Worm (Caenorhabditis elegans): ENCODE results near the gene str-99.

Gene str-99

DNA sequence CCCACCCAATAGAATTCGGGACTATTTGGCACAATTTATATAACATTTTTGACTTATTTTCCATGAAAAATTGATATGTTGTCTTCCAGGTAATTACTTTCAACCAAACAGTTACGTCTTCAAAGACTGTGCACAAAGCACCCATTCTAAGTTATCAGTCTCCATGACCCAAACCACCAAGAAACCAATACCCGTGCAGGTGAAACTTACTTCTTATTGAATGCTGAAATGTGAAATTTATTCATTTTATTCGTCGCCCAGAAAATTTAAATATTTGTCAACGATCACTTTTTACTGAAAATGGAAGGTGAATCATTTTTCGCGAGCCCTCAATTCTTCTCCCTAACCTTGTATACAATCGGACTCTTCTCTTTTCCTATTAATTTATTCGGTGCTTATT, 32.2 kb upstream of the str-99 start, which contains the start of gene srh-281:
srh-281 (plus strand) TSS at position 301 of the 400 bp plus-strand sequence.
- TF ChIP-seq ekl-4 (GFP tag; IDR thresholded peaks at IDR 0.05) (no peak), Y95B8A.8 (GFP tag; IDR thresholded peaks at IDR 0.05) (no peak), nhr-120 (GFP tag; IDR thresholded peaks at IDR 0.05) (no peak), Y67H2A.10 (GFP tag; conservative IDR thresholded peaks at IDR 0.05) (no peak), tlf-1 (GFP tag; optimal IDR thresholded peaks at IDR 0.05) (no peak)

- TF ChIP-seq ztf-6 (GFP tag; IDR thresholded peaks at IDR 0.05) = no peak
- no peak for TF ChIP-seq Y53G8AR.9 (GFP tag; conservative IDR thresholded peaks at IDR 0.05)
- no peak for TF ChIP-seq pha-4 (tag; optimal IDR thresholded peaks at IDR 0.05)
- no peak for TF ChIP-seq B0261.1 (tag; optimal IDR thresholded peaks at IDR 0.05)
- TF ChIP-seq egl-44 (GFP tag; IDR thresholded peaks at IDR 0.05) = no peak
Measured at ce11 chrV:16183357-16183756, 25.1 kb upstream of the str-99 start, which contains the start of gene srz-14. srz-14 (plus strand) TSS chrV:16183657.

DNA sequence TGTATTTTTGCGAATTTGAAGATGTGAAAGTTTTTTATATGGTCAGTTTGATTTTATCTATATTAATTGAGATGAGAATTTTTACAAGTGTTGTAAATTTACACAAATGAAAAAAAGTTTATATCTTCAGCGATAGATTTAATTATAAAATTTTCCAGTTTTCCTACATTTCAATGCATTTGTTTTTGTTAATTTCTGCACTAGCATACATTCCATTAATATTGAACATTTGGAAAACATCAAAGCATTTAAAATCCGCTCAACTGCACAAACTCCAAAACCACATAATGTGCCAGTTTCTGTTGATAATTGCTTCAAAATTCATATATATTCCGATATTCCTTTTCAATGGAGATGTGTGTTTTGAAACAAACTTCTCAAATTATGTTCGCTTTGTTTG, 24.6 kb upstream of the str-99 start, which contains the start of gene srh-277:
srh-277 (plus strand) TSS at position 301 of the 400 bp plus-strand sequence.
- no peak for TF ChIP-seq egrh-3 (GFP tag; IDR thresholded peaks at IDR 0.05)
- TF ChIP-seq F10E7.11 (tag; optimal IDR thresholded peaks at IDR 0.05) = no peak
- TF ChIP-seq chd-7 (tag; optimal IDR thresholded peaks at IDR 0.05) = no peak
- TF ChIP-seq ceh-100 (GFP tag; IDR thresholded peaks at IDR 0.05) = no peak
- TF ChIP-seq ccch-3 (GFP tag; optimal IDR thresholded peaks at IDR 0.05) = no peak
- no peak for TF ChIP-seq tlf-1 (GFP tag; optimal IDR thresholded peaks at IDR 0.05)
- TF ChIP-seq sdz-38 (tag; optimal IDR thresholded peaks at IDR 0.05) = no peak
- TF ChIP-seq pbrm-1 (GFP tag; IDR thresholded peaks at IDR 0.05) = no peak

- TF ChIP-seq B0019.2 (GFP tag; conservative IDR thresholded peaks at IDR 0.05) = no peak
- TF ChIP-seq nhr-179 (tag; optimal IDR thresholded peaks at IDR 0.05) = no peak
- TF ChIP-seq Y79H2A.3 (GFP tag; conservative IDR thresholded peaks at IDR 0.05) = no peak
- TF ChIP-seq nfyb-1 (GFP tag; IDR thresholded peaks at IDR 0.05) = no peak
- TF ChIP-seq nhr-90 (tag; optimal IDR thresholded peaks at IDR 0.05) = no peak
- TF ChIP-seq fkh-3 (tag; optimal IDR thresholded peaks at IDR 0.05) = no peak
- no peak for TF ChIP-seq hmg-1.2 (GFP tag; IDR thresholded peaks at IDR 0.05)
- TF ChIP-seq sdz-38 (tag; optimal IDR thresholded peaks at IDR 0.05) = no peak
- no peak for TF ChIP-seq ztf-26 (tag; optimal IDR thresholded peaks at IDR 0.05)
- TF ChIP-seq lsy-27 (tag; optimal IDR thresholded peaks at IDR 0.05; ENCODE audit: borderline replicate concordance, insufficient read depth) = no peak
- TF ChIP-seq snpc-3.4 (tag; optimal IDR thresholded peaks at IDR 0.05) = no peak
- no peak for TF ChIP-seq ceh-27 (GFP tag; optimal IDR thresholded peaks at IDR 0.05)
- TF ChIP-seq hlh-26 (GFP tag; conservative IDR thresholded peaks at IDR 0.05) = no peak
- TF ChIP-seq Y95B8A.8 (GFP tag; IDR thresholded peaks at IDR 0.05) = no peak
- no peak for TF ChIP-seq F10E7.11 (tag; optimal IDR thresholded peaks at IDR 0.05)
- TF ChIP-seq Y67H2A.10 (GFP tag; conservative IDR thresholded peaks at IDR 0.05) = no peak
- no peak for TF ChIP-seq chd-7 (tag; optimal IDR thresholded peaks at IDR 0.05)
- TF ChIP-seq aptf-2 (GFP tag; conservative IDR thresholded peaks at IDR 0.05) = no peak
- no peak for TF ChIP-seq pha-4 (tag; optimal IDR thresholded peaks at IDR 0.05)
Measured at ce11 chrV:16182110-16182509, 23.8 kb upstream of the str-99 start, which contains the start of gene srz-13. srz-13 (plus strand) TSS chrV:16182410.

ce11 chrV:16180350-16180749, 22.1 kb upstream of the str-99 start, which contains the start of gene str-106:
str-106 (plus strand) TSS chrV:16180650.
- TF ChIP-seq dpff-1 (tag; optimal IDR thresholded peaks at IDR 0.05) (no peak), Y53F4B.3 (GFP tag; IDR thresholded peaks at IDR 0.05) (no peak), sdz-38 (tag; optimal IDR thresholded peaks at IDR 0.05) (no peak), zim-3 (tag; optimal IDR thresholded peaks at IDR 0.05) (no peak)

Measured in whole organism, young adult.